Fruit fly (Drosophila melanogaster): Measurements from ENCODE around the gene CG31068.

DNA sequence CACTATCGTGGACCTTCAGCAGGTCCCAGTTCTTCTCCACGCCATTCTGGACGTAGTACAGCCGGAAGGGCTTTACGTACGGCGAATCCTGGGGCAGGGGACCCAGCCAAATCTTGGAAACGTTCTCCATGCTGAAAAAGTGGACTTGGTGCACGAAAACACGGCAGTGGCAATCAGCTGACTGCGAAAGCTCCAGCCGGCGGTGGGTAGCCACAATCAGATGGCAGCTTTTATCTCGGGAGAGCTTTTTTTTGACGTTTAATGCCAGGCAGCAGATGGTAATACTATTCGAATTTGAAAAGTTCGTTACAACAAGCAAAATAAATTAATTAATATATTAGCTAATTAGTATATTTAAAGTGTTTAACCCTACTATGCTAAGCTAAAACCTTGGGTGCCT lies 5.2 kb upstream of the CG31068 start, which contains the start of gene CG42813:
- TF ChIP-seq CG8478 (optimal IDR thresholded peaks at IDR 0.05) = no peak
- no peak for TF ChIP-seq CTCF (optimal IDR thresholded peaks at IDR 0.05)

All from S2 (cell line).